Worm (Caenorhabditis elegans) whole organism, early embryonic: ENCODE results near the gene F21F8.5.

Source experiments
- B0310.2 ChIP-seq: sonication (generic microtip); optimal IDR thresholded peaks from 2 replicates; lab custom pipeline; 2016; ENCODE audit warnings: mild to moderate bottlenecking, missing genetic modification characterization, missing compliant biosample characterization
- aly-1 ChIP-seq: sonication (generic microtip); optimal IDR thresholded peaks from 2 replicates; lab custom pipeline; 2016; ENCODE audit warnings: missing genetic modification characterization, missing compliant biosample characterization
- ama-1 ChIP-seq: fragments of 150-350 bp; optimal IDR thresholded peaks from 2 replicates; lab custom pipeline; 2014
- ceh-36 ChIP-seq: sonication (generic microtip); optimal IDR thresholded peaks from 2 replicates; lab custom pipeline; 2016; ENCODE audit warnings: missing genetic modification characterization, inconsistent platforms, missing compliant biosample characterization
- ets-7 ChIP-seq: sonication (generic microtip); optimal IDR thresholded peaks from 2 replicates; lab custom pipeline; 2016; ENCODE audit warnings: missing genotype, missing genetic modification characterization, missing compliant biosample characterization
- hmbx-1 ChIP-seq: sonication (generic microtip); optimal IDR thresholded peaks from 2 replicates; lab custom pipeline; 2016; ENCODE audit warnings: mild to moderate bottlenecking, missing genetic modification characterization, missing compliant biosample characterization
- hnd-1 ChIP-seq: sonication (generic microtip); optimal IDR thresholded peaks from 2 replicates; lab custom pipeline; 2016; ENCODE audit warnings: missing genetic modification characterization, missing compliant biosample characterization
- tbx-11 ChIP-seq: fragments of 200-800 bp; sonication (Bioruptor generic); IDR thresholded peaks from 2 replicates; pipeline ENCODE4 v1.3.6; 2022; ENCODE audit warnings: missing genetic modification characterization, missing compliant biosample characterization

- TF ChIP-seq ama-1 (lab: Kevin White, UChicago) (no peak), tbx-11 (GFP tag; lab: Robert Waterston, UW) (no peak), aly-1 (tag; lab: Kevin White, UChicago) (no peak), hmbx-1 (no peak), ets-7 (tag; lab: Kevin White, UChicago) (no peak), B0310.2 (tag; lab: Kevin White, UChicago) (no peak), ceh-36 (tag; lab: Kevin White, UChicago) (no peak), hnd-1 (no peak)
These were observed 41.5 kb upstream of the F21F8.5 start, which contains the start of gene clec-218 for ce11 chrV:8307681-8308080.
